Fruit fly (Drosophila melanogaster): ENCODE results near the gene CG12985.
A peak's percentile ranks its signal among the peaks of the same experiment; 100 is the strongest.

CG12985 gene

DNA sequence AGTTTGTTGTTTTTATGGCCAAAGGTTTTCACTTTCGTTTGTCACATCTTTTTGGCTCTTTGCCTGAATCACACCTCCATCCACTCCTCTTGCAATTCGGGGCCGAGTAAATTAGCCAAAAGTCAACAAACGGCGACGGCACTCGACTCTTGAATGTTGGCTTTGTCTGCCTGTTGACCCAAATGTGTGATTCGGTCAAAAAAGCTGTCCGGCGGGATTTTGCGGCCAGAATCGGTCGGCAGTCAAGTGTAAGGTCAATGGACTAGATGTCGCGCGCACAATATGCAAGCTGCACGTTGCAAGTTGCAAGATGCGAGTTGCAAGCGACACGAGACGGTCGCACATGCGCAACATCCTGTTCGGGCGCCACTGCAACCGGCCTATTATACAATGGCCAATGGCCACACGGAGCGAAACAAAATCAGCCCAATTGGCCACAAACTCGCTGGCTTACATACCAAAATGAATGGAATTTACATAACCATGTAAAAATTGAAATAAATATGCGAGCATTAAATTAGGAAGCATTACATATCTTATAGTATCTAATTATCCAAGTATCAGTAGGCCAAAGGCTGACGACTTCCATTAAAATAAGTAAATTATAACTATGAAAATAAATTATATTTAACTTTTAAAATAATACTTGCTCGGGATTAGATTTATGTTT lies 34.2 kb downstream of the CG12985 start:
- TF ChIP-seq CG8301 (tag; optimal IDR thresholded peaks at IDR 0.05) = peak; percentile 39
- no peak for TF ChIP-seq CG9948 (tag; optimal IDR thresholded peaks at IDR 0.05)
- no peak for TF ChIP-seq rn (GFP tag; IDR thresholded peaks at IDR 0.05)
- TF ChIP-seq CG14655 (GFP tag; optimal IDR thresholded peaks at IDR 0.05) = peak; percentile 64
- no peak for TF ChIP-seq CG10348 (GFP tag; IDR thresholded peaks at IDR 0.05)
- TF ChIP-seq CG13204 (GFP tag; optimal IDR thresholded peaks at IDR 0.05) = no peak
- TF ChIP-seq CG4496 (GFP tag; IDR thresholded peaks at IDR 0.05) = 0 out of 3 replicates have a peak, but pooled peaks have one; percentile 15
- TF ChIP-seq Ets98B (GFP tag; IDR thresholded peaks at IDR 0.05) = no peak
- TF ChIP-seq Pif1B (GFP tag; optimal IDR thresholded peaks at IDR 0.05) = no peak
- no peak for TF ChIP-seq CG34367 (tag; optimal IDR thresholded peaks at IDR 0.05)
- TF ChIP-seq CG32121 (GFP tag; IDR thresholded peaks at IDR 0.05) = no peak
- TF ChIP-seq Pif1A (GFP tag; optimal IDR thresholded peaks at IDR 0.05) = no peak
- peak; percentile 68 for TF ChIP-seq EcR (GFP tag; optimal IDR thresholded peaks at IDR 0.05)
- no peak for TF ChIP-seq fd96Ca (GFP tag; IDR thresholded peaks at IDR 0.05)
- TF ChIP-seq Snoo (tag; optimal IDR thresholded peaks at IDR 0.05) = no peak
- TF ChIP-seq CG15710 (tag; optimal IDR thresholded peaks at IDR 0.05) = no peak
- peak; percentile 18 for TF ChIP-seq CG8159 (tag; optimal IDR thresholded peaks at IDR 0.05)
- TF ChIP-seq CG12605 (GFP tag; IDR thresholded peaks at IDR 0.05) = no peak
- TF ChIP-seq D1 (tag; optimal IDR thresholded peaks at IDR 0.05) = no peak
- no peak for TF ChIP-seq gl (tag; optimal IDR thresholded peaks at IDR 0.05)
- TF ChIP-seq CG17806 (tag; optimal IDR thresholded peaks at IDR 0.05) = peak; percentile 2

DNA sequence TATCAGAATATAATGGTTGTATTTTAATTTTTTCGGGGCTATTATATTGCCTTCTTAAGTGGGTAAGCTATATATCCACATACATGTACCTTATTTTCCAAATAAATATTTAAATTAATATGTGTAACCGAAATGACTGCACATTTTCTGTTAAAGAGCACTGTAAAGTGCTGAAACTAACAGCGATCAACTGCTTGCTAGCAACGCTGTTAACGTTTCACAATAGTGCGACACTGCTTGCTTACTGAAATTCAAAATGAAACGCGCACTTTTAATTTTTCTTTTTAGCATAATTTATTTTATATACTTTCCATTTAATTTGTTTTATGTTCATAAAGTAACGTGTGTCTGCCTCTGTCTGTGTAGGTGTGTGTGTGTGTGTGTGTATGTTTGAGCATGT lies 40.5 kb downstream of the CG12985 start:
- no peak for TF ChIP-seq CG8301 (tag; optimal IDR thresholded peaks at IDR 0.05)
- TF ChIP-seq CG13204 (GFP tag; optimal IDR thresholded peaks at IDR 0.05) = no peak

All from whole organism, pupa.